Fruit fly (Drosophila melanogaster): ENCODE results near the gene Taf9.

The Taf9 gene

DNA sequence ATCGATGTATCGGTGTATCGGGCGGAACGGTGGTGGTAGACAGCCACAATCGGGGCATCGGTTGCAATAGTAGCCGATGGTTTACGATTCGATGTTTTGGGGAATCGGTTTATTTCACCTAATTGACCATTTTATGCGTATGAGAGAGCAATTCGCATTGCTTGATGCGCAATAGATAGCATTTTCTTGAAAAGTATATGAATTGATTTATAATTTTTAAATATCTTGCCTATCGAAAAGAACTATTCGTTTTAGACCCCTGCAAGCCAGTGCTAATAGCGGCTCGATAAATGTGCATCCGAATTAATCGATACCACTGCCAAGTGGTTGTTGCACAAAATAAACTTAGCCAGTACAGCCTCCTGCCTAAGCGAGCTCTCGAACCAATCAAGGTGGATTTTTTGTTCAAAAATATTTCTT is 45.3 kb downstream of the Taf9 start, which contains the start of gene mnb (continued):
- peak; percentile 4 for TF ChIP-seq CG13624 (GFP tag; optimal IDR thresholded peaks at IDR 0.05)
- TF ChIP-seq sna (GFP tag; IDR thresholded peaks at IDR 0.05; ENCODE audit: partially characterized antibody) = peak; percentile 99
- no peak for TF ChIP-seq CG12104 (GFP tag; optimal IDR thresholded peaks at IDR 0.05)
- no peak for TF ChIP-seq kah (GFP tag; optimal IDR thresholded peaks at IDR 0.05)
- TF ChIP-seq sens (GFP tag) = peak; percentile 91
- peak; percentile 19 for TF ChIP-seq CG2678 (tag; optimal IDR thresholded peaks at IDR 0.05)
- TF ChIP-seq CG18764 (GFP tag; optimal IDR thresholded peaks at IDR 0.05) = peak; percentile 19
- peak; percentile 2 for TF ChIP-seq Abd-B (GFP tag; optimal IDR thresholded peaks at IDR 0.05)
- TF ChIP-seq usp (GFP tag; optimal IDR thresholded peaks at IDR 0.05) = no peak
- peak; percentile 98 for TF ChIP-seq unc-4 (GFP tag; IDR thresholded peaks at IDR 0.05; ENCODE audit: partially characterized antibody)
- peak; percentile 97 for TF ChIP-seq zen2 (GFP tag; IDR thresholded peaks at IDR 0.05; ENCODE audit: partially characterized antibody)
- TF ChIP-seq Ets97D (GFP tag; optimal IDR thresholded peaks at IDR 0.05) = peak; percentile 68
- peak; percentile 99 for TF ChIP-seq Doc3 (GFP tag; IDR thresholded peaks at IDR 0.05; ENCODE audit: partially characterized antibody)
- peak; percentile 46 for TF ChIP-seq CG10267 (tag; optimal IDR thresholded peaks at IDR 0.05)
- TF ChIP-seq Hr3 (GFP tag; optimal IDR thresholded peaks at IDR 0.05) = peak; percentile 30
- peak; percentile 46 for TF ChIP-seq lab (GFP tag; optimal IDR thresholded peaks at IDR 0.05)
- peak; percentile 99 for TF ChIP-seq CG13287 (GFP tag; IDR thresholded peaks at IDR 0.05; ENCODE audit: partially characterized antibody)
- TF ChIP-seq Antp (GFP tag; optimal IDR thresholded peaks at IDR 0.05) = peak; percentile 11
- TF ChIP-seq CG16813 (GFP tag; IDR thresholded peaks at IDR 0.05; ENCODE audit: partially characterized antibody) = peak; percentile 99
- TF ChIP-seq Oli (tag; optimal IDR thresholded peaks at IDR 0.05) = no peak
- TF ChIP-seq CG11456 (GFP tag; IDR thresholded peaks at IDR 0.05) = peak; percentile 8; the same call in 1 of the 3 replicates
- TF ChIP-seq Myb (GFP tag; optimal IDR thresholded peaks at IDR 0.05) = peak; percentile 87
- peak; percentile 13 for TF ChIP-seq lbe (GFP tag; optimal IDR thresholded peaks at IDR 0.05)
- TF ChIP-seq tx (GFP tag; optimal IDR thresholded peaks at IDR 0.05) = peak; percentile 6
- peak; percentile 94 for TF ChIP-seq Ets65A (GFP tag)
- TF ChIP-seq CG7963 (GFP tag; IDR thresholded peaks at IDR 0.05; ENCODE audit: partially characterized antibody) = peak; percentile 97
- no peak for TF ChIP-seq CG12219 (GFP tag; optimal IDR thresholded peaks at IDR 0.05)
- TF ChIP-seq grau (tag; optimal IDR thresholded peaks at IDR 0.05) = peak; percentile 6
- peak; percentile 99 for TF ChIP-seq inv (GFP tag; IDR thresholded peaks at IDR 0.05; ENCODE audit: partially characterized antibody)
- TF ChIP-seq bab2 (GFP tag; optimal IDR thresholded peaks at IDR 0.05) = peak; percentile 4
- peak; percentile 98 for TF ChIP-seq tna (GFP tag; IDR thresholded peaks at IDR 0.05; ENCODE audit: partially characterized antibody)
- peak; percentile 2 for TF ChIP-seq tin (GFP tag; optimal IDR thresholded peaks at IDR 0.05)
- peak; percentile 83 for TF ChIP-seq E2f2 (GFP tag; IDR thresholded peaks at IDR 0.05)
- peak; percentile 85 for TF ChIP-seq hkb (optimal IDR thresholded peaks at IDR 0.05)
- TF ChIP-seq hkb (GFP tag; IDR thresholded peaks at IDR 0.05) = no peak
- TF ChIP-seq zfh1 (GFP tag; IDR thresholded peaks at IDR 0.05) = no peak
- peak; percentile 92 for TF ChIP-seq CG42726 (GFP tag; IDR thresholded peaks at IDR 0.05; ENCODE audit: partially characterized antibody)
- no peak for TF ChIP-seq B-H2 (GFP tag; optimal IDR thresholded peaks at IDR 0.05)
- TF ChIP-seq CG14965 (GFP tag; optimal IDR thresholded peaks at IDR 0.05; ENCODE audit: borderline replicate concordance) = no peak
- TF ChIP-seq HLH4C (GFP tag; IDR thresholded peaks at IDR 0.05; ENCODE audit: partially characterized antibody) = peak; percentile 99
- peak; percentile 57 for TF ChIP-seq lilli (GFP tag; optimal IDR thresholded peaks at IDR 0.05)
- peak; percentile 6 for TF ChIP-seq CG12391 (tag; optimal IDR thresholded peaks at IDR 0.05)
- TF ChIP-seq CG7271 (tag; optimal IDR thresholded peaks at IDR 0.05) = no peak
- peak; percentile 98 for TF ChIP-seq CG6791 (GFP tag; IDR thresholded peaks at IDR 0.05; ENCODE audit: partially characterized antibody)
- peak; percentile 61; the same call in 2 of the 4 replicates for TF ChIP-seq Gug (GFP tag; IDR thresholded peaks at IDR 0.05)
- TF ChIP-seq phol (tag; optimal IDR thresholded peaks at IDR 0.05) = peak; percentile 41
- TF ChIP-seq dpn (GFP tag; optimal IDR thresholded peaks at IDR 0.05) = peak in 1 of 2 experiments; percentile 16
- TF ChIP-seq Chrac-16 (GFP tag; optimal IDR thresholded peaks at IDR 0.05) = no peak
- TF ChIP-seq Pdp1 (GFP tag; optimal IDR thresholded peaks at IDR 0.05) = peak in 1 of 2 experiments; percentile 9
- peak; percentile 80 for TF ChIP-seq Dref (GFP tag; IDR thresholded peaks at IDR 0.05)

Data from whole organism, embryonic.